Worm (Caenorhabditis elegans) whole organism, L4 larva: Measurements from ENCODE around the gene nyn-3.
A peak's percentile ranks its signal among the peaks of the same experiment; 100 is the strongest.

ENCODE experiments used
- F10B5.3 ChIP-seq: sonication (generic microtip); optimal IDR thresholded peaks from 2 replicates; lab custom pipeline; 2016; ENCODE audit warnings: mild to moderate bottlenecking, missing genetic modification characterization, missing compliant biosample characterization
- F44E2.7 ChIP-seq: fragments of 200-800 bp; sonication (Bioruptor generic); IDR thresholded peaks from 2 replicates; pipeline ENCODE4 v2.1.2; 2022; ENCODE audit warnings: missing genetic modification characterization, missing compliant biosample characterization
- R02D3.7 ChIP-seq: fragments of 150-350 bp; sonication (generic microtip); optimal IDR thresholded peaks from 3 replicates; lab custom pipeline; 2014; ENCODE audit warnings: missing biosample characterization, missing genetic modification characterization
- Y48G9A.11 ChIP-seq: fragments of 200-800 bp; sonication (Bioruptor generic); IDR thresholded peaks from 2 replicates; pipeline ENCODE4 v1.3.6; 2022; ENCODE audit warnings: missing genetic modification reagents, missing genetic modification characterization, missing compliant biosample characterization
- Y75B8A.6 ChIP-seq: fragments of 200-800 bp; sonication (Bioruptor generic); IDR thresholded peaks from 2 replicates; pipeline ENCODE4 v1.3.6; 2022; ENCODE audit warnings: missing genetic modification reagents, missing genetic modification characterization, missing compliant biosample characterization
- ZK546.5 ChIP-seq, 2 experiments: sonication (generic microtip); optimal IDR thresholded peaks; 2 replicates each; lab custom pipeline; 2017; ENCODE audit warnings: missing biosample characterization in 2 of 2, missing genetic modification characterization in 2 of 2
- aha-1 ChIP-seq: fragments of 150-350 bp; peaks from one replicate; lab custom pipeline; 2014; ENCODE audit warnings: missing biosample characterization, missing genetic modification characterization
- ama-1 ChIP-seq: fragments of 150-350 bp; optimal IDR thresholded peaks from 2 replicates; lab custom pipeline; 2014; ENCODE audit warnings: inconsistent platforms, mixed read lengths
- arid-1 ChIP-seq: fragments of 200-800 bp; sonication (Bioruptor generic); conservative IDR thresholded peaks from 2 replicates; pipeline ENCODE4 v1.3.6; 2022; ENCODE audit warnings: missing genetic modification reagents, missing genetic modification characterization, missing compliant biosample characterization
- attf-4 ChIP-seq: sonication (generic microtip); optimal IDR thresholded peaks from 3 replicates; lab custom pipeline; 2017; ENCODE audit warnings: missing biosample characterization, missing genetic modification characterization
- ceh-28 ChIP-seq: fragments of 150-350 bp; optimal IDR thresholded peaks from 2 replicates; lab custom pipeline; 2014; ENCODE audit warnings: missing biosample characterization, missing genetic modification reagents, missing genetic modification characterization
- ceh-32 ChIP-seq: sonication (generic microtip); optimal IDR thresholded peaks from 2 replicates; lab custom pipeline; 2016; ENCODE audit warnings: mild to moderate bottlenecking, missing genetic modification characterization, missing compliant biosample characterization; ENCODE audit not compliant: poor library complexity
- ceh-82 ChIP-seq: sonication (generic microtip); optimal IDR thresholded peaks from 2 replicates; lab custom pipeline; 2017; ENCODE audit warnings: missing biosample characterization, missing genetic modification characterization
- daf-16 ChIP-seq, 3 experiments: sonication (generic microtip); optimal IDR thresholded peaks; 2 replicates each; lab custom pipeline; 2016 to 2017; ENCODE audit warnings: missing genetic modification characterization in 3 of 3, missing genetic modification reagents in 3 of 3, mild to moderate bottlenecking in 2 of 3, missing compliant biosample characterization in 2 of 3, missing biosample characterization in 1 of 3, moderate library complexity in 1 of 3
- daf-8 ChIP-seq: fragments of 200-800 bp; sonication (Bioruptor generic); IDR thresholded peaks from 2 replicates; pipeline ENCODE4 v1.3.6; 2022; ENCODE audit warnings: missing genetic modification characterization, missing compliant biosample characterization
- dmd-8 ChIP-seq: fragments of 200-800 bp; sonication (Bioruptor generic); IDR thresholded peaks from 2 replicates; pipeline ENCODE4 v1.3.6; 2022; ENCODE audit warnings: missing genetic modification characterization, missing compliant biosample characterization
- duxl-1 ChIP-seq: sonication (generic microtip); optimal IDR thresholded peaks from 2 replicates; lab custom pipeline; 2016; ENCODE audit warnings: mild to moderate bottlenecking, missing genetic modification characterization, moderate library complexity, missing compliant biosample characterization; ENCODE audit not compliant: poor library complexity
- dve-1 ChIP-seq: sonication (generic microtip); optimal IDR thresholded peaks from 2 replicates; lab custom pipeline; 2017; ENCODE audit warnings: antibody characterized with exemption, mild to moderate bottlenecking, missing genetic modification characterization, missing compliant biosample characterization; ENCODE audit not compliant: insufficient read depth
- egl-27 ChIP-seq: sonication (generic microtip); optimal IDR thresholded peaks from 3 replicates; lab custom pipeline; 2017; ENCODE audit warnings: missing biosample characterization, missing genetic modification reagents, missing genetic modification characterization
- gei-8 ChIP-seq: fragments of 200-800 bp; sonication (Bioruptor generic); optimal IDR thresholded peaks from 2 replicates; lab custom pipeline; 2018; ENCODE audit warnings: mild to moderate bottlenecking, missing genetic modification characterization, missing compliant biosample characterization
- hif-1 ChIP-seq, 2 experiments: sonication (generic microtip); optimal IDR thresholded peaks; 2 replicates each; lab custom pipeline; 2016 to 2017; ENCODE audit warnings: missing compliant biosample characterization in 2 of 2, missing genetic modification characterization in 2 of 2, missing genetic modification reagents in 2 of 2, missing genotype in 2 of 2, mild to moderate bottlenecking in 1 of 2
- hlh-11 ChIP-seq: fragments of 200-800 bp; sonication (Bioruptor generic); optimal IDR thresholded peaks from 2 replicates; lab custom pipeline; 2018; ENCODE audit warnings: mild to moderate bottlenecking, missing genetic modification characterization, missing compliant biosample characterization
- hlh-30 ChIP-seq: sonication (generic microtip); optimal IDR thresholded peaks from 2 replicates; lab custom pipeline; 2017; ENCODE audit warnings: antibody characterized with exemption, mild to moderate bottlenecking, missing genetic modification characterization, missing compliant biosample characterization; ENCODE audit not compliant: insufficient read depth
- hmg-1.1 ChIP-seq: fragments of 200-800 bp; sonication (Bioruptor generic); IDR thresholded peaks from 2 replicates; pipeline ENCODE4 v1.3.6; 2022; ENCODE audit warnings: missing genetic modification reagents, missing genetic modification characterization, missing compliant biosample characterization
- jun-1 ChIP-seq: fragments of 150-350 bp; optimal IDR thresholded peaks from 2 replicates; lab custom pipeline; 2014; ENCODE audit warnings: missing biosample characterization, missing genetic modification reagents, missing genetic modification characterization
- lim-7 ChIP-seq: fragments of 200-800 bp; sonication (Bioruptor generic); IDR thresholded peaks from 2 replicates; pipeline ENCODE4 v1.3.6; 2022; ENCODE audit warnings: missing genetic modification characterization, missing compliant biosample characterization
- lin-1 ChIP-seq: fragments of 200-800 bp; sonication (Bioruptor generic); IDR thresholded peaks from 2 replicates; pipeline ENCODE4 v1.3.6; 2022; ENCODE audit warnings: missing genetic modification reagents, missing genetic modification characterization, missing compliant biosample characterization
- lin-13 ChIP-seq: fragments of 150-350 bp; optimal IDR thresholded peaks from 2 replicates; lab custom pipeline; 2014; ENCODE audit warnings: missing biosample characterization, missing genetic modification reagents, missing genetic modification characterization
- lin-29 ChIP-seq: fragments of 200-800 bp; sonication (Bioruptor generic); IDR thresholded peaks from 2 replicates; pipeline ENCODE4 v1.3.6; 2022; ENCODE audit warnings: missing genetic modification reagents, missing genetic modification characterization, missing compliant biosample characterization
- lsy-2 ChIP-seq, 2 experiments: fragments of 150-350 bp in 1 of 2; sonication (generic microtip) in 1 of 2; optimal IDR thresholded peaks; 2 replicates each; lab custom pipeline; 2014 to 2017; ENCODE audit warnings: missing biosample characterization in 2 of 2, missing genetic modification characterization in 2 of 2
- madf-5 ChIP-seq, 2 experiments: fragments of 200-800 bp; sonication (Bioruptor generic); IDR thresholded peaks; 2 replicates each; pipeline ENCODE4 v1.3.6; 2022; ENCODE audit warnings: missing compliant biosample characterization in 2 of 2, missing genetic modification characterization in 2 of 2
- madf-9 ChIP-seq: fragments of 200-800 bp; sonication (Bioruptor generic); conservative IDR thresholded peaks from 2 replicates; pipeline ENCODE4 v1.3.6; 2022; ENCODE audit warnings: missing genetic modification reagents, missing genetic modification characterization, missing compliant biosample characterization
- mdl-1 ChIP-seq, 2 experiments: fragments of 150-350 bp in 1 of 2; sonication (generic microtip) in 1 of 2; optimal IDR thresholded peaks; 2 replicates each; lab custom pipeline; 2014 to 2017; ENCODE audit warnings: missing biosample characterization in 2 of 2, missing genetic modification characterization in 2 of 2
- mes-2 ChIP-seq: sonication (generic microtip); optimal IDR thresholded peaks from 2 replicates; lab custom pipeline; 2016; ENCODE audit warnings: missing genotype, mild to moderate bottlenecking, missing genetic modification characterization, missing compliant biosample characterization; ENCODE audit not compliant: poor library complexity, severe bottlenecking
- mxl-2 ChIP-seq: fragments of 200-800 bp; sonication (Bioruptor generic); conservative IDR thresholded peaks from 2 replicates; pipeline ENCODE4 v1.3.6; 2022; ENCODE audit warnings: missing genetic modification reagents, missing genetic modification characterization, missing compliant biosample characterization
- nhr-25 ChIP-seq: sonication (generic microtip); optimal IDR thresholded peaks from 2 replicates; lab custom pipeline; 2017; ENCODE audit warnings: missing genetic modification characterization, mild to moderate bottlenecking, missing compliant biosample characterization, antibody characterized with exemption, moderate library complexity, borderline replicate concordance; ENCODE audit not compliant: insufficient read depth
- nhr-28 ChIP-seq: fragments of 150-350 bp; optimal IDR thresholded peaks from 2 replicates; lab custom pipeline; 2014; ENCODE audit warnings: missing biosample characterization, missing genetic modification characterization
- nhr-48 ChIP-seq: sonication (generic microtip); optimal IDR thresholded peaks from 2 replicates; lab custom pipeline; 2016; ENCODE audit warnings: mild to moderate bottlenecking, missing genetic modification characterization, missing compliant biosample characterization
- nhr-6 ChIP-seq: fragments of 150-350 bp; optimal IDR thresholded peaks from 2 replicates; lab custom pipeline; 2014; ENCODE audit warnings: missing biosample characterization, missing genetic modification characterization
- pha-4 ChIP-seq, 2 experiments: fragments of 150-350 bp in 1 of 2; fragments of 200-800 bp in 1 of 2; sonication (Bioruptor generic) in 1 of 2; IDR thresholded peaks in 1 of 2; optimal IDR thresholded peaks in 1 of 2; 2 replicates each; pipeline versions ENCODE4 v1.3.6 to Lab custom; 2014 to 2022; ENCODE audit warnings: missing genetic modification characterization in 2 of 2, missing genetic modification reagents in 2 of 2, missing biosample characterization in 1 of 2, missing compliant biosample characterization in 1 of 2
- php-3 ChIP-seq: fragments of 200-800 bp; sonication (Bioruptor generic); IDR thresholded peaks from 2 replicates; pipeline ENCODE4 v1.3.6; 2022; ENCODE audit warnings: missing genetic modification reagents, missing genetic modification characterization, missing compliant biosample characterization
- sdz-12 ChIP-seq: fragments of 200-800 bp; sonication (Bioruptor generic); optimal IDR thresholded peaks from 2 replicates; lab custom pipeline; 2018; ENCODE audit warnings: mild to moderate bottlenecking, missing genetic modification characterization, missing compliant biosample characterization
- skn-1 ChIP-seq: fragments of 150-350 bp; optimal IDR thresholded peaks from 2 replicates; lab custom pipeline; 2014; ENCODE audit warnings: missing biosample characterization, missing genetic modification characterization
- snpc-1.2 ChIP-seq: fragments of 200-800 bp; sonication (Bioruptor generic); IDR thresholded peaks from 2 replicates; pipeline ENCODE4 v1.3.6; 2022; ENCODE audit warnings: missing genetic modification reagents, missing genetic modification characterization, missing compliant biosample characterization
- snpc-4 ChIP-seq: fragments of 150-350 bp; optimal IDR thresholded peaks from 2 replicates; lab custom pipeline; 2014; ENCODE audit warnings: missing biosample characterization, missing genetic modification characterization
- vab-7 ChIP-seq: fragments of 200-800 bp; sonication (Bioruptor generic); IDR thresholded peaks from 2 replicates; pipeline ENCODE4 v1.3.6; 2022; ENCODE audit warnings: missing genetic modification reagents, missing genetic modification characterization, missing compliant biosample characterization
- zfp-3 ChIP-seq: fragments of 200-800 bp; sonication (Bioruptor generic); conservative IDR thresholded peaks from 2 replicates; pipeline ENCODE4 v1.3.6; 2022; ENCODE audit warnings: missing genetic modification reagents, missing genetic modification characterization, missing compliant biosample characterization
- zip-11 ChIP-seq: fragments of 200-800 bp; sonication (Bioruptor generic); IDR thresholded peaks from 2 replicates; pipeline ENCODE4 v1.3.6; 2022; ENCODE audit warnings: missing genetic modification characterization, missing compliant biosample characterization

Gene nyn-3

DNA sequence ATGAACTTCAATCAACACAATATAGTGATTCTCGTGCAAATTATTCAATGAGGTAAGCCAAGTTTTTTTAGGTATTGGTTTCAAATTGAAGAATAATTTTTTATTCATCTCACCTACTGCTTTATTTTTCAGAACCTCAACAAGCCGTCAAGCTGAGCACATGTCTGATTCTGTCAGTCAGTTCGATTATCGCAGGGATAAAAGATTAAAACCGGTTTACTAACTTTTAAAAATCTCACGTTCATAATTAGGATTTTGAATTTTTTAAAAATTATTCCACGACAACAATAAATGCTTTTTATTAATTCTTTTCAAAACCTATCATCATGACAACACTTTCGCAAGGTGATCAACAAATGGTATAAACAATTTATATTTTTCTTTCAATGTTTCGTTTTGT is 30.2 kb downstream of the nyn-3 start, which contains the start of gene F13H8.12:
TSS of gene F13H8.12 (plus strand) at position 301 of the 400 bp plus-strand sequence.
- TF ChIP-seq ceh-32: no peak
- no peak for TF ChIP-seq nhr-6 (tag; lab: Kevin White, UChicago)
- no peak for TF ChIP-seq ama-1 (lab: Kevin White, UChicago)
- TF ChIP-seq mxl-2 (GFP tag; lab: Robert Waterston, UW): no peak
- TF ChIP-seq lin-29 (GFP tag; lab: Robert Waterston, UW): no peak
- no peak for TF ChIP-seq madf-9 (GFP tag; lab: Robert Waterston, UW)
- no peak for TF ChIP-seq hmg-1.1 (GFP tag; lab: Robert Waterston, UW)
- no peak for TF ChIP-seq hlh-11 (tag; lab: Kevin White, UChicago)
- TF ChIP-seq R02D3.7: no peak
- no peak for TF ChIP-seq lim-7
- TF ChIP-seq F10B5.3: no peak
- TF ChIP-seq mdl-1 (tag; optimal IDR thresholded peaks at IDR 0.05; lab: Kevin White, UChicago): no peak
- no peak for TF ChIP-seq nhr-28 (tag; lab: Kevin White, UChicago)
- TF ChIP-seq, all 104 proteins: peak for 0

DNA sequence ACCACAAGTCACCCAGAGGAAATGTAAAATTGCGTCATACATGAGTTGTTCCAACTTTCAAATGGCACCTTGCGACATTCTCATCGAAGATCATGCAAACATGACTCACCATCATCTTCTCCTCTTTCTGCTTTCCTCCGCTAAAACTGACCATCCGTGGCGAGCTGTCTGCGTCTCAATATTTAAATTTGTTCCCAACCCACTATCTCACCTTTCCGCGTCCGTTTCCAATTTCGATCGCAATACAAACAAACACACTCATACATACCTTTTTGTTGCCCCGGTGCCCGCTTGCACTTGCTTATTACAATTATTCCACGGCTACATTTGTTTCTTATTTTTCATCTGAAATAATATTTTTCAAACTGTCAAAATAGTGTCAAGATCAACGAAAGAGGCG is 31.7 kb downstream of the nyn-3 start, which contains the start of gene nmgp-1:
TSS of gene nmgp-1 (plus strand) at position 174 of the 400 bp plus-strand sequence.
- TF ChIP-seq php-3 (no peak), daf-8 (GFP tag; lab: Robert Waterston, UW) (no peak), snpc-1.2 (GFP tag; lab: Robert Waterston, UW) (no peak), Y48G9A.11 (GFP tag; lab: Robert Waterston, UW) (no peak), hif-1 (tag; optimal IDR thresholded peaks at IDR 0.05; lab: Kevin White, UChicago) (no peak), dmd-8 (GFP tag; lab: Robert Waterston, UW) (no peak), duxl-1 (tag; lab: Kevin White, UChicago) (no peak), F44E2.7 (GFP tag; lab: Robert Waterston, UW) (no peak), daf-16 (GFP tag; optimal IDR thresholded peaks at IDR 0.05; lab: Kevin White, UChicago) (no peak), daf-16 (tag; optimal IDR thresholded peaks at IDR 0.05; lab: Kevin White, UChicago) (peak; percentile 55), snpc-4 (tag; lab: Kevin White, UChicago) (no peak), nhr-6 (tag; lab: Kevin White, UChicago) (peak; percentile 38), ceh-28 (tag; lab: Kevin White, UChicago) (no peak), gei-8 (GFP tag; lab: Kevin White, UChicago) (no peak), nhr-48 (tag; lab: Kevin White, UChicago) (no peak), skn-1 (tag; lab: Kevin White, UChicago) (no peak), arid-1 (GFP tag; lab: Robert Waterston, UW) (no peak), jun-1 (tag; lab: Kevin White, UChicago) (no peak), vab-7 (GFP tag; lab: Robert Waterston, UW) (no peak), hlh-11 (tag; lab: Kevin White, UChicago) (peak; percentile 36), aha-1 (tag; lab: Kevin White, UChicago) (peak; percentile 76), lin-1 (GFP tag; lab: Robert Waterston, UW) (no peak), sdz-12 (no peak), egl-27 (tag; lab: Kevin White, UChicago) (no peak), hlh-30 (peak; percentile 1), attf-4 (tag; lab: Kevin White, UChicago) (no peak), ZK546.5 (tag; optimal IDR thresholded peaks at IDR 0.05; lab: Kevin White, UChicago) (no peak), zip-11 (no peak), dve-1 (peak; percentile 30), madf-5 (GFP tag; IDR thresholded peaks at IDR 0.05; lab: Robert Waterston, UW) (no peak), Y75B8A.6 (GFP tag; lab: Robert Waterston, UW) (no peak), pha-4 (GFP tag; IDR thresholded peaks at IDR 0.05; lab: Robert Waterston, UW) (no peak), pha-4 (tag; optimal IDR thresholded peaks at IDR 0.05; lab: Kevin White, UChicago) (no peak), ceh-82 (tag; lab: Kevin White, UChicago) (no peak), R02D3.7 (no peak), zfp-3 (GFP tag; lab: Robert Waterston, UW) (no peak), lin-13 (no peak), nhr-25 (tag; lab: Kevin White, UChicago) (no peak), lsy-2 (tag; optimal IDR thresholded peaks at IDR 0.05; lab: Kevin White, UChicago) (no peak), mes-2 (tag; lab: Kevin White, UChicago) (peak; percentile 42)
